Fruit fly (Drosophila melanogaster): ENCODE data around the gene ab.

DNA sequence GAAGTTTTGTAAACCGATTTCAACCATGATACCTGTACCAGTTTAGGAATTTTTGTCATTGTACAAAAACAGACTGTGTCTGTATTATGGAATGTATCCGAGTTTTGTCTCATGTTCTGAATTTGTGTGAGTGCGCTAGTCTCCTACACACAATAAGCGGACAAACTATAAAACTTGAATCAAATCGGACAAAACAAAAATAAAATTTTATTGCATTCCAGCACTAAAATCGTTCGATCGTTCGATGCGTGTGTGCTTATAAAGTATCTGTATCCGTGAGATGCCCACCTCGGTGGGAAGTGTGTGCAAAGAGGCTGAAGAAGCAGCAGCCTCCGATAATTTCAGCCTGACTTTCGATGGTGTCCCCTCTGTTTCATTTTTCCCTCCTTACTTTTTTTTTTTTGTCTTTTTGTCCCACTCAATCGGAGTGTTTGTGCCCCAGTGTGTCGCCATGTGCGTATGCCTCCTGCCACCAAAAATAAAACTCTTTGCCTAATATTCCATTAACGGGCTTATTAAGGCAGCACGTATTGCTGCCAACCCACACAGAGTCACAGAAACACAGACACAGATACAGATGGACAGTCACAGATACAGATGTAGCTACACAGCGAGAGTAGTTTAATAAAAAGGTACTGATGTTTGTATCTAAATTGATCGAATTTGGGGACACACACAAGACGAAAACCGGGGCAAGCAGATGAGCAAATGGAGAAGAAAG lies 21.9 kb upstream of the ab start:
- TF ChIP-seq CG13204 (GFP tag; optimal IDR thresholded peaks at IDR 0.05) (no peak), EcR (GFP tag; optimal IDR thresholded peaks at IDR 0.05) (no peak), CG17806 (tag; optimal IDR thresholded peaks at IDR 0.05) (no peak), CG8301 (tag; optimal IDR thresholded peaks at IDR 0.05) (no peak), CG15710 (tag; optimal IDR thresholded peaks at IDR 0.05) (no peak), fd96Ca (GFP tag; IDR thresholded peaks at IDR 0.05) (no peak), CG14655 (GFP tag; optimal IDR thresholded peaks at IDR 0.05) (peak; percentile 6), Ets98B (GFP tag; IDR thresholded peaks at IDR 0.05) (no peak), CG10348 (GFP tag; IDR thresholded peaks at IDR 0.05) (no peak), D1 (tag; optimal IDR thresholded peaks at IDR 0.05) (no peak), CG9948 (tag; optimal IDR thresholded peaks at IDR 0.05) (no peak)

Measured in whole organism, pupa.